Fruit fly (Drosophila melanogaster) Kc167 (cell line): Measurements from ENCODE around the gene CG3568.

ENCODE experiments used
- Myc ChIP-seq: fragments of >200 bp; optimal IDR thresholded peaks from 2 replicates; lab custom pipeline; 2017; ENCODE audit warnings: missing external identifiers
- Sin3A ChIP-seq: fragments of >200 bp; optimal IDR thresholded peaks from 2 replicates; lab custom pipeline; 2018; ENCODE audit warnings: missing external identifiers
- h ChIP-seq: fragments of >200 bp; optimal IDR thresholded peaks from 3 replicates; lab custom pipeline; 2018; ENCODE audit warnings: missing external identifiers
- psq ChIP-seq: fragments of >200 bp; optimal IDR thresholded peaks from 2 replicates; lab custom pipeline; 2017; ENCODE audit warnings: missing external identifiers

- TF ChIP-seq h (lab: Kevin White, UChicago) (no peak), psq (lab: Kevin White, UChicago) (no peak), Myc (lab: Kevin White, UChicago) (no peak), Sin3A (no peak)
Observed at dm6 chrX:4582422-4582821, 40.0 kb downstream of the CG3568 start.
